Fruit fly (Drosophila melanogaster): Measurements from ENCODE around the gene CG42654.
A peak's percentile ranks its signal among the peaks of the same experiment; 100 is the strongest.

Gene CG42654

DNA sequence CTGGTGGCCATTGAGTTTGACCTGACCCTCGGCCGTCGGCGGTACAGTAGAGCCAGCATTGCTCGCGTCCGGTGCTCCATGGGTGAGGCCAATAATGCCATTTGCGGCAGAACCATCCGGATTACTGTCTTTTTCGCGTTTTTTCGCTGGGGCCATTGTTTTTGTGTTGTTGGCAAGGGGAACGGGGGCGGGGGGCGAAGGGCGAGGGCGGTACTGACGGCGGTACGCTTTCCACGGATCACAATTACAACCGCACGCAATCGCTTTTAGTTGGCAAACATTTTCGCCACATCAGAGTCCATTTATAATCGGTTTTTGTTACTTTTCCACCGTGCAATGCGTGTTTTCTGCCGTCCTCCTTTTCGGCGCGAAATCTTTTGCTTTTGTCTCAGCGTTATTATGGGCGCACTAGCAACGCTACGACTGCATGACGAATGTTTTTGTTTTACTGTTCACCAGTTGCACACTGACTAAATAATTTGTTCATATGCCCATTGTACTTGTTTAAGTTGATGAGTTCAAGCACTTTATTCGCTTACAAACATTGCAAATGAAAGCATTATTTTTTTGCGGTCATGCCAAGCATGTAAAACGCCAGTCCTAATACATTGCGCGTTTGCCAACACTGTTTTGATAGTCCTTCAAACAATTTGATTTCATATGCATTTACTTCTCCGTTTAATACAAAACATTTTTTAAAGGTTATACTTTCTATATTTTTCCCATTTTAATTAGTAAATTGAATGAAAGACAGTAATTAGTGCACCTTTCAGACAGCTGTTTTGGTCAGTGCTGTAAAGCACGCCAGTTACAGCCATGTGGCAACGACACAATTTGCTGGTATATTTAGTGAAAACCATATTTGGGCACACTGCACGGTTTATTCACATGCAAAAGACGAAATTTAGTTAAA is 31.2 kb downstream of the CG42654 start, which contains the start of gene Pfdn6 (continued):
- TF ChIP-seq BEAF-32 (GFP tag; optimal IDR thresholded peaks at IDR 0.05) (peak; percentile 48), CG30403 (GFP tag; optimal IDR thresholded peaks at IDR 0.05) (peak; percentile 90), bowl (GFP tag; IDR thresholded peaks at IDR 0.05) (0 out of 2 replicates have a peak, but pooled peaks have one; percentile 19), zfh1 (GFP tag; IDR thresholded peaks at IDR 0.05) (peak; percentile 30; the same call in 2 of the 3 replicates), sens-2 (GFP tag; IDR thresholded peaks at IDR 0.05) (peak; percentile 50; the same call in 1 of the 2 replicates), bsh (GFP tag; optimal IDR thresholded peaks at IDR 0.05) (peak in 1 of 2 experiments; percentile 64), Xrp1 (GFP tag; IDR thresholded peaks at IDR 0.05) (peak; percentile 82), vvl (GFP tag; IDR thresholded peaks at IDR 0.05) (peak; percentile 85), stc (GFP tag; IDR thresholded peaks at IDR 0.05) (0 out of 2 replicates have a peak, but pooled peaks have one; percentile 10), al (GFP tag; IDR thresholded peaks at IDR 0.05) (peak; percentile 54; the same call in 1 of the 2 replicates), tio (GFP tag; optimal IDR thresholded peaks at IDR 0.05) (no peak), pnt (GFP tag; optimal IDR thresholded peaks at IDR 0.05) (peak; percentile 44), esg (GFP tag; conservative IDR thresholded peaks at IDR 0.05) (peak; percentile 83), CG14014 (GFP tag; IDR thresholded peaks at IDR 0.05) (peak; percentile 65; the same call in 1 of the 2 replicates), CG2678 (tag; optimal IDR thresholded peaks at IDR 0.05) (peak; percentile 39), Rx (GFP tag; IDR thresholded peaks at IDR 0.05) (peak; percentile 70), Opbp (GFP tag; IDR thresholded peaks at IDR 0.05; ENCODE audit: partially characterized antibody) (peak; percentile 71), CG1647 (GFP tag; optimal IDR thresholded peaks at IDR 0.05) (peak; percentile 65), Adf1 (GFP tag; IDR thresholded peaks at IDR 0.05) (peak; percentile 49), CG10321 (GFP tag; IDR thresholded peaks at IDR 0.05) (no peak), CG3407 (GFP tag; optimal IDR thresholded peaks at IDR 0.05) (peak; percentile 53), ttk (GFP tag; IDR thresholded peaks at IDR 0.05) (no peak; the same call in 1 of the 2 replicates), CG18764 (GFP tag; optimal IDR thresholded peaks at IDR 0.05) (peak; percentile 92), CG15073 (GFP tag; optimal IDR thresholded peaks at IDR 0.05) (no peak), CG2712 (tag; optimal IDR thresholded peaks at IDR 0.05) (peak; percentile 77), CG15696 (tag; optimal IDR thresholded peaks at IDR 0.05) (peak; percentile 77), CG17186 (GFP tag; optimal IDR thresholded peaks at IDR 0.05) (peak; percentile 60), CG12391 (tag; optimal IDR thresholded peaks at IDR 0.05) (peak; percentile 80), ab (GFP tag; optimal IDR thresholded peaks at IDR 0.05) (no peak), Nf-YB (GFP tag; optimal IDR thresholded peaks at IDR 0.05) (peak; percentile 33), CG14860 (GFP tag; IDR thresholded peaks at IDR 0.05; ENCODE audit: partially characterized antibody) (peak; percentile 74), PHDP (tag; optimal IDR thresholded peaks at IDR 0.05) (peak; percentile 85), hth (optimal IDR thresholded peaks at IDR 0.05) (no peak), twi (tag; optimal IDR thresholded peaks at IDR 0.05) (peak; percentile 50), rib (GFP tag; IDR thresholded peaks at IDR 0.05) (no peak), CG4617 (GFP tag; optimal IDR thresholded peaks at IDR 0.05; ENCODE audit: borderline replicate concordance) (peak; percentile 76), ci (GFP tag; IDR thresholded peaks at IDR 0.05) (peak; percentile 85; the same call in 2 of the 3 replicates), CG31224 (GFP tag; IDR thresholded peaks at IDR 0.05) (peak; percentile 33; the same call in 1 of the 2 replicates), CG14965 (GFP tag; optimal IDR thresholded peaks at IDR 0.05; ENCODE audit: borderline replicate concordance) (no peak), CG30431 (GFP tag; optimal IDR thresholded peaks at IDR 0.05) (peak; percentile 57), Fer3 (tag; optimal IDR thresholded peaks at IDR 0.05) (peak; percentile 70), CG9932 (GFP tag; IDR thresholded peaks at IDR 0.05) (peak; percentile 82), lov (optimal IDR thresholded peaks at IDR 0.05) (no peak), lov (GFP tag; IDR thresholded peaks at IDR 0.05) (peak; percentile 37; the same call in 1 of the 3 replicates), caup (GFP tag; optimal IDR thresholded peaks at IDR 0.05; ENCODE audit: severe bottlenecking) (peak; percentile 58), ftz-f1 (GFP tag; optimal IDR thresholded peaks at IDR 0.05) (no peak), stwl (tag; optimal IDR thresholded peaks at IDR 0.05) (peak; percentile 86), CG11696 (GFP tag; IDR thresholded peaks at IDR 0.05) (peak; percentile 42; the same call in 1 of the 2 replicates)

All from whole organism, embryonic.